Fruit fly (Drosophila melanogaster) whole organism, prepupa: ENCODE measurements around the gene ND-42.

Experiments
- CG10631 ChIP-seq: fragments of 200-800 bp; sonication (Bioruptor generic); optimal IDR thresholded peaks from 2 replicates; lab custom pipeline; 2016; ENCODE audit warnings: missing biosample characterization, missing genetic modification characterization
- CG15336 ChIP-seq: fragments of 200-800 bp; sonication (Bioruptor generic); IDR thresholded peaks from 2 replicates; pipeline ENCODE4 v1.3.6; 2022; ENCODE audit warnings: missing biosample characterization, missing genetic modification characterization
- CG31627 ChIP-seq: fragments of 200-800 bp; sonication (Bioruptor generic); optimal IDR thresholded peaks from 3 replicates; lab custom pipeline; 2016; ENCODE audit warnings: missing biosample characterization, missing genetic modification characterization
- CG32006 ChIP-seq: fragments of 200-800 bp; sonication (Bioruptor generic); optimal IDR thresholded peaks from 3 replicates; lab custom pipeline; 2017; ENCODE audit warnings: missing biosample characterization, mild to moderate bottlenecking, missing genetic modification characterization
- CG3919 ChIP-seq: fragments of 200-800 bp; sonication (Bioruptor generic); optimal IDR thresholded peaks from 3 replicates; lab custom pipeline; 2016; ENCODE audit warnings: missing biosample characterization, missing genetic modification characterization
- CG4318 ChIP-seq: fragments of 200-800 bp; sonication (Bioruptor generic); optimal IDR thresholded peaks from 3 replicates; lab custom pipeline; 2017; ENCODE audit warnings: missing biosample characterization, mild to moderate bottlenecking, missing genetic modification characterization
- CG6163 ChIP-seq: fragments of 200-800 bp; sonication (Bioruptor generic); IDR thresholded peaks from 3 replicates; pipeline ENCODE4 v1.3.6; 2022; ENCODE audit warnings: missing biosample characterization, missing genetic modification characterization
- CG6276 ChIP-seq: fragments of 200-800 bp; sonication (Bioruptor generic); optimal IDR thresholded peaks from 2 replicates; lab custom pipeline; 2017; ENCODE audit warnings: missing biosample characterization, mild to moderate bottlenecking, missing genetic modification characterization
- CG6792 ChIP-seq: fragments of 200-800 bp; sonication (Bioruptor generic); optimal IDR thresholded peaks from 3 replicates; lab custom pipeline; 2016; ENCODE audit warnings: missing biosample characterization, missing genetic modification characterization
- CG6854 ChIP-seq: fragments of 200-800 bp; sonication (Bioruptor generic); optimal IDR thresholded peaks from 2 replicates; lab custom pipeline; 2017; ENCODE audit warnings: missing biosample characterization, mild to moderate bottlenecking, missing genetic modification characterization
- CG8319 ChIP-seq: fragments of 200-800 bp; sonication (Bioruptor generic); optimal IDR thresholded peaks from 3 replicates; lab custom pipeline; 2016; ENCODE audit warnings: missing biosample characterization, missing genetic modification characterization
- CG8632 ChIP-seq: fragments of 200-800 bp; sonication (Bioruptor generic); optimal IDR thresholded peaks from 3 replicates; lab custom pipeline; 2016; ENCODE audit warnings: missing biosample characterization, missing genetic modification characterization
- Ets21C ChIP-seq: fragments of 200-800 bp; sonication (Bioruptor generic); optimal IDR thresholded peaks from 3 replicates; lab custom pipeline; 2016; ENCODE audit warnings: missing biosample characterization, missing genetic modification characterization
- Ets96B ChIP-seq: fragments of 200-800 bp; optimal IDR thresholded peaks from 2 replicates; lab custom pipeline; 2019; ENCODE audit warnings: missing biosample characterization, mild to moderate bottlenecking, missing genetic modification characterization, moderate library complexity
- Gug ChIP-seq: fragments of 200-800 bp; sonication (Bioruptor generic); IDR thresholded peaks from 2 replicates; pipeline ENCODE4 v1.3.6; 2022; ENCODE audit warnings: missing biosample characterization, missing genetic modification characterization
- Hr38 ChIP-seq: sonication (Bioruptor generic); optimal IDR thresholded peaks from 2 replicates; lab custom pipeline; 2016; ENCODE audit warnings: missing biosample characterization, missing genetic modification characterization
- Hr4 ChIP-seq: fragments of 200-800 bp; sonication (Bioruptor generic); optimal IDR thresholded peaks from 3 replicates; lab custom pipeline; 2016; ENCODE audit warnings: missing biosample characterization, missing genetic modification characterization
- Lpt ChIP-seq: fragments of 200-800 bp; sonication (Bioruptor generic); optimal IDR thresholded peaks from 3 replicates; lab custom pipeline; 2016; ENCODE audit warnings: missing biosample characterization, missing genetic modification characterization
- Met ChIP-seq: fragments of 200-800 bp; sonication (Bioruptor generic); optimal IDR thresholded peaks from 3 replicates; lab custom pipeline; 2016; ENCODE audit warnings: missing biosample characterization, missing genetic modification characterization
- OdsH ChIP-seq: fragments of 200-800 bp; sonication (Bioruptor generic); optimal IDR thresholded peaks from 3 replicates; lab custom pipeline; 2016; ENCODE audit warnings: missing biosample characterization, missing genetic modification characterization
- Sox14 ChIP-seq: fragments of 200-800 bp; sonication (Bioruptor generic); optimal IDR thresholded peaks from 3 replicates; lab custom pipeline; 2016; ENCODE audit warnings: missing biosample characterization, missing genetic modification characterization
- achi ChIP-seq: fragments of 200-800 bp; sonication (Bioruptor generic); optimal IDR thresholded peaks from 3 replicates; lab custom pipeline; 2016; ENCODE audit warnings: missing biosample characterization, missing genetic modification characterization
- cyc ChIP-seq: fragments of 200-800 bp; sonication (Bioruptor generic); optimal IDR thresholded peaks from 3 replicates; lab custom pipeline; 2016; ENCODE audit warnings: missing biosample characterization, missing genetic modification characterization
- dac ChIP-seq: fragments of 200-800 bp; sonication (Bioruptor generic); optimal IDR thresholded peaks from 2 replicates; lab custom pipeline; 2017; ENCODE audit warnings: missing biosample characterization, mild to moderate bottlenecking, missing genetic modification characterization
- dsx ChIP-seq: fragments of 200-800 bp; optimal IDR thresholded peaks from 3 replicates; lab custom pipeline; 2019; ENCODE audit warnings: missing biosample characterization, mild to moderate bottlenecking, missing genetic modification characterization, moderate library complexity; ENCODE audit not compliant: poor library complexity, severe bottlenecking
- esn ChIP-seq: fragments of 200-800 bp; sonication (Bioruptor generic); optimal IDR thresholded peaks from 2 replicates; lab custom pipeline; 2016; ENCODE audit warnings: missing biosample characterization, mild to moderate bottlenecking, missing genetic modification characterization, moderate library complexity
- fd59A ChIP-seq: fragments of 200-800 bp; sonication (Bioruptor generic); optimal IDR thresholded peaks from 2 replicates; lab custom pipeline; 2017; ENCODE audit warnings: missing biosample characterization, mild to moderate bottlenecking, missing genetic modification characterization, missing genetic modification reagents
- fd85E ChIP-seq: fragments of 200-800 bp; sonication (Bioruptor generic); optimal IDR thresholded peaks from 3 replicates; lab custom pipeline; 2016; ENCODE audit warnings: missing biosample characterization, missing genetic modification characterization
- fkh ChIP-seq: fragments of 200-800 bp; sonication (Bioruptor generic); optimal IDR thresholded peaks from 3 replicates; lab custom pipeline; 2017; ENCODE audit warnings: missing biosample characterization, mild to moderate bottlenecking, missing genetic modification characterization, moderate library complexity
- lz ChIP-seq: fragments of 200-800 bp; sonication (Bioruptor generic); optimal IDR thresholded peaks from 3 replicates; lab custom pipeline; 2016; ENCODE audit warnings: missing biosample characterization, missing genetic modification characterization
- net ChIP-seq: fragments of 200-800 bp; sonication (Bioruptor generic); optimal IDR thresholded peaks from 3 replicates; lab custom pipeline; 2016; ENCODE audit warnings: missing biosample characterization, missing genetic modification characterization
- pdm3 ChIP-seq: fragments of 200-800 bp; sonication (Bioruptor generic); optimal IDR thresholded peaks from 3 replicates; lab custom pipeline; 2016; ENCODE audit warnings: missing biosample characterization, missing genetic modification characterization
- salr ChIP-seq, 2 experiments: fragments of 200-800 bp; sonication (Bioruptor generic); optimal IDR thresholded peaks; 3 replicates each; lab custom pipeline; 2016 to 2018; ENCODE audit warnings: missing biosample characterization in 2 of 2, missing genetic modification characterization in 2 of 2, mild to moderate bottlenecking in 1 of 2
- ss ChIP-seq, 2 experiments: fragments of 200-800 bp; sonication (Bioruptor generic); optimal IDR thresholded peaks; 2 replicates in 1 of 2; 3 replicates in 1 of 2; lab custom pipeline; 2017 to 2018; ENCODE audit warnings: mild to moderate bottlenecking in 2 of 2, missing biosample characterization in 2 of 2, missing genetic modification characterization in 2 of 2, moderate library complexity in 1 of 2
- topi ChIP-seq: fragments of 200-800 bp; sonication (Bioruptor generic); optimal IDR thresholded peaks from 3 replicates; lab custom pipeline; 2016; ENCODE audit warnings: missing biosample characterization, missing genetic modification characterization

ND-42 gene

dm6 chr3R:22049134-22049796 lies 21.8 kb downstream of the ND-42 start (continued):
- peak; percentile 32 for TF ChIP-seq fd59A (GFP tag; lab: Kevin White, UChicago)
- TF ChIP-seq fkh, result peak; percentile 41
- TF ChIP-seq Sox14 (GFP tag; lab: Kevin White, UChicago), result peak; percentile 56
- peak; percentile 53 for TF ChIP-seq esn
- peak; percentile 61 for TF ChIP-seq CG4318
- peak; percentile 62 for TF ChIP-seq net (GFP tag; lab: Kevin White, UChicago)
- TF ChIP-seq topi (GFP tag; lab: Kevin White, UChicago), result peak; percentile 31
- TF ChIP-seq CG6163, result peak; percentile 72
- peak; percentile 61 for TF ChIP-seq achi (GFP tag; lab: Kevin White, UChicago)
- peak; percentile 39 for TF ChIP-seq dac (GFP tag; lab: Kevin White, UChicago)
- peak; percentile 51 for TF ChIP-seq pdm3 (GFP tag; lab: Kevin White, UChicago)
- peak in 1 of 2 experiments; percentile 26 for TF ChIP-seq ss (GFP tag; optimal IDR thresholded peaks at IDR 0.05; lab: Kevin White, UChicago)
- peak; percentile 68 for TF ChIP-seq Gug (GFP tag; lab: Robert Waterston, UW)
- TF ChIP-seq CG8319 (GFP tag; lab: Kevin White, UChicago), result no peak
- TF ChIP-seq CG6276 (GFP tag; lab: Kevin White, UChicago), result peak; percentile 66
- TF ChIP-seq OdsH (GFP tag; lab: Kevin White, UChicago), result peak; percentile 60
- peak; percentile 15 for TF ChIP-seq lz (GFP tag; lab: Kevin White, UChicago)
- TF ChIP-seq CG32006 (GFP tag; lab: Kevin White, UChicago), result peak; percentile 83
- no peak for TF ChIP-seq Ets21C (GFP tag; lab: Kevin White, UChicago)
- peak; percentile 56 for TF ChIP-seq CG10631 (GFP tag; lab: Kevin White, UChicago)
- TF ChIP-seq cyc (GFP tag; lab: Kevin White, UChicago), result peak; percentile 5
- no peak for TF ChIP-seq CG6854 (GFP tag; lab: Kevin White, UChicago)
- peak; percentile 87 for TF ChIP-seq CG15336 (GFP tag; lab: Robert Waterston, UW)
- peak; percentile 61 for TF ChIP-seq CG3919 (GFP tag; lab: Kevin White, UChicago)
- peak; percentile 11 for TF ChIP-seq CG31627 (GFP tag; lab: Kevin White, UChicago)
- TF ChIP-seq Ets96B (tag; lab: Kevin White, UChicago), result peak; percentile 55
- TF ChIP-seq Hr38 (GFP tag; lab: Kevin White, UChicago), result no peak
- TF ChIP-seq Hr4 (GFP tag; lab: Kevin White, UChicago), result peak; percentile 79

dm6 chr3R:22052235-22052634 lies 24.7 kb downstream of the ND-42 start:
- no peak for TF ChIP-seq CG4318
- TF ChIP-seq pdm3 (GFP tag; lab: Kevin White, UChicago), result no peak
- TF ChIP-seq fd85E, result no peak
- TF ChIP-seq dsx (GFP tag; lab: Kevin White, UChicago), result peak; percentile 17
- TF ChIP-seq, all 60 proteins: peak for 1

dm6 chr3R:22053202-22053601 lies 25.7 kb downstream of the ND-42 start:
- no peak for TF ChIP-seq CG8632 (GFP tag; lab: Kevin White, UChicago)
- TF ChIP-seq Lpt (GFP tag; lab: Kevin White, UChicago), result no peak
- no peak for TF ChIP-seq salr (GFP tag; optimal IDR thresholded peaks at IDR 0.05; lab: Kevin White, UChicago)
- TF ChIP-seq lz (GFP tag; lab: Kevin White, UChicago), result no peak

- TF ChIP-seq Met (GFP tag; lab: Kevin White, UChicago) (no peak), CG6792 (no peak), fkh (peak; percentile 30)
Observed at dm6 chr3R:22053740-22054139, 26.2 kb downstream of the ND-42 start.
